Fruit fly (Drosophila melanogaster): Measurements from ENCODE around the gene Ask1.

Ask1 gene

DNA sequence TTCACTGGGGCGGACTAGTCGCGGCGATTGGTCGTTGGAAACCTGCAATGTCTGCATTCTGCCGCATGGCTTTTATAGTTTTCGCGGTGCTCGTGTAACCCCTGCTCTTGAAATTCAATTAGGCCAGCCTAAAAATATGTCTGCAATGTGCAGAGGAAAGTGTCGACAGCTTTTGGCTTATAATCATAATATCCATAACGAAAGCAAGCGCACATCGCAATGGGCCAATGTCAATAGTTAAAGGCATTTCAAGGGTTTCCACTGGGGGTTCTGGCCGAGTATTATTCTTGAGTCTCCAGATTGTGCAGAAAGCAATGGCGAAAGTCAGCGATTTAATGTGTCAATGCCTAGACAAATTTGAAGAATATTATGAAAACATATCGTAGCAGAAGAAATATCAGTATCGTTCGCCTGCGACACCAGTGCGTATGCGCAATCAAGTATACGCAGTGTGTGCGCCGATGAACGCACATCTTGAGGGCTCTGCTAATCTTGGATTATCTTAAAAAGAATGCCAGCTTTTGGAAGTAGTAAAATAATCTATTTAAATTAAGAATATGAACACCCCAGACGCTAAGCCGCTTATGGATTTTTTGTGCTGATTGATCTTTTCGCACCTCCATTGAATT lies 8.8 kb downstream of the Ask1 start, which contains the start of gene ninaE:
Gene ninaE, minus strand, starts transcription at position 51 of the 629 bp plus-strand sequence.
- TF ChIP-seq Dll (optimal IDR thresholded peaks at IDR 0.05) (no peak), psq (optimal IDR thresholded peaks at IDR 0.05) (no peak), CG8478 (optimal IDR thresholded peaks at IDR 0.05) (no peak), EcR (GFP tag; optimal IDR thresholded peaks at IDR 0.05) (no peak), usp (GFP tag; optimal IDR thresholded peaks at IDR 0.05) (no peak), pan (optimal IDR thresholded peaks at IDR 0.05) (no peak)

DNA sequence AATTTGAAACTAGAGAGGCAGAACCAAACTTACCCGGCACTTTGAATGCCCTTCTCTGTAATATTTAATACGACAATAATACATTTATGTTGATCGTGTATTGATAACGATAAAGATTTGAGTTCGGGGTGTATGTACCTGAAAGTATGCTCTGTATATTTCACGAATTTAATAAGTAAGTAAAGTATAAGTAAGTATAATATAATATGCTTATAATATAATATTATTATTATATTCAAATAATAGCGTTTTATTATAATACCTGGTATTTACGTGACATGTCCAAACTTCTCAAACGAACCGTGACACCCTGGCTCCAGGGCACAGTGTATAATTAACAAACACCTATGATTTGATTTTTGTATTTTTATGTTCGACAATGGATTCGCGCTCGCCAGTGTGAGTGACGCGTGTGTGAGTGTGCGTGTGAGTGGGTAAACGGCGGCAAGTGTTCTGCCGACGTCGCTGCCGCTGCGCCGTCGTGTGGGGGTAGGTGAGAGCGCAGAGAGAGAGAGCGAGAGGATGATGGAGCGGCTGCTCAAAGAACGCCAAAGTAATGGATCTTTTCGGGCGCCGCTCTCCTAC lies 10.2 kb downstream of the Ask1 start:
- TF ChIP-seq psq (optimal IDR thresholded peaks at IDR 0.05): no peak
- peak; percentile 82 for TF ChIP-seq Dll (optimal IDR thresholded peaks at IDR 0.05)

DNA sequence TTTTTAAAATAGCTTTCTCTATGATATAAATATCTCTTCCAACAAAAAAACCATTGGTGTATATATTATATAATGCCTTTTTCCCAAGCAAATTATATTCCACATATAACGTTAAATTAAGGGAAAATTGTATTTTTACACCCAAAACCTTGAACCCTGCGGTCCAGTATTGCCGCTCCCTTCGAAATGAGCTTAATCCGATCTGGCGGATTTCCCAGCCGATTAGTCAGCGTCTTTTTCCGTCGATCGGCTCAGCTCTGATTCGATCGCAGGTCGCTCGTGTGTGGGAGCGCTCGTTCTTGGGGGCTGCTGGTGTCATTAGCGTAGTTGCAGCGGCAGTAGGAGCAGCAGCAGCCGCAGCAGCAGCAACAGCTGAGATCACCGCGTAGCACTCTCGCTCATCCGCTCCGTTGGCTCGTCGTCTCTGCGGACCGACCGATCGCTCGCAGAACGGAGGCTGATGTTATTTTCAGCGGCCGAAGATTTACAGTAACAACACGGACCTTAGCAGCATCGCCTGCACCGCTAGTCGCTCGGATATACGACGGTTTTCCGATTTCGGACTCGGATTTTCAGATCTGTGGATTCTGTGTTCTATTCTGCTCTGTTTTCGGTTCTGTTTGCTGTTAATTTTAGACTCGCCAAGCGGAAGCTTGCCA lies 10.9 kb downstream of the Ask1 start, which contains the start of gene CG4733:
Gene CG4733, plus strand, starts transcription at position 350 of the 659 bp plus-strand sequence.
- no peak for TF ChIP-seq Dll (optimal IDR thresholded peaks at IDR 0.05)
- TF ChIP-seq EcR (GFP tag; optimal IDR thresholded peaks at IDR 0.05): no peak
- TF ChIP-seq usp (GFP tag; optimal IDR thresholded peaks at IDR 0.05): no peak
- TF ChIP-seq psq (optimal IDR thresholded peaks at IDR 0.05): no peak
- no peak for TF ChIP-seq pan (optimal IDR thresholded peaks at IDR 0.05)
- no peak for TF ChIP-seq CG8478 (optimal IDR thresholded peaks at IDR 0.05)

dm6 chr3R:19891363-19891762 lies 11.8 kb downstream of the Ask1 start:
- TF ChIP-seq Dll (optimal IDR thresholded peaks at IDR 0.05) (no peak), EcR (GFP tag; optimal IDR thresholded peaks at IDR 0.05) (no peak), pan (optimal IDR thresholded peaks at IDR 0.05) (no peak), CG8478 (optimal IDR thresholded peaks at IDR 0.05) (no peak), psq (optimal IDR thresholded peaks at IDR 0.05) (no peak), usp (GFP tag; optimal IDR thresholded peaks at IDR 0.05) (no peak)

dm6 chr3R:19892046-19892445 lies 12.5 kb downstream of the Ask1 start:
- TF ChIP-seq pan (optimal IDR thresholded peaks at IDR 0.05) (no peak), psq (optimal IDR thresholded peaks at IDR 0.05) (no peak)

DNA sequence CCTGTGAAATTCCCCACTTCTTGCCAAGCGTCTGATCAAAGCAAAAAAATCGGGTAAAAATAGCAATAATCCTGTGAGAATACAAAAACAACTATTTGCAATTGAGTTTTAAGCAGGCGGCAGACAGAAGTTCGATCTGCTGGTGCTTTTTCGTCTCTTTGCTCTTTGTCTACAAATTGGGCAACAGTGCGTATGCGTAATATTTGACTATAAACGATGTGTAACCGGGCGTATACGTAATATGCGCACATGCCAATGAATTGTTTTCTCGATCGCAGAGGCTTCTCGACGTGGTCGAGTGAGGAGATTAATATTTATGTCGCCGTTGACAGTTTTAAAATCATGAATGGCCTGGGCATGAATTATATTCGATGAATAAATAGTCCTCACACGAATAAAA lies 15.8 kb downstream of the Ask1 start:
- TF ChIP-seq pan (optimal IDR thresholded peaks at IDR 0.05): no peak
- no peak for TF ChIP-seq psq (optimal IDR thresholded peaks at IDR 0.05)
- TF ChIP-seq Dll (optimal IDR thresholded peaks at IDR 0.05): no peak
- TF ChIP-seq CG8478 (optimal IDR thresholded peaks at IDR 0.05): no peak
- TF ChIP-seq EcR (GFP tag; optimal IDR thresholded peaks at IDR 0.05): no peak
- TF ChIP-seq usp (GFP tag; optimal IDR thresholded peaks at IDR 0.05): no peak

DNA sequence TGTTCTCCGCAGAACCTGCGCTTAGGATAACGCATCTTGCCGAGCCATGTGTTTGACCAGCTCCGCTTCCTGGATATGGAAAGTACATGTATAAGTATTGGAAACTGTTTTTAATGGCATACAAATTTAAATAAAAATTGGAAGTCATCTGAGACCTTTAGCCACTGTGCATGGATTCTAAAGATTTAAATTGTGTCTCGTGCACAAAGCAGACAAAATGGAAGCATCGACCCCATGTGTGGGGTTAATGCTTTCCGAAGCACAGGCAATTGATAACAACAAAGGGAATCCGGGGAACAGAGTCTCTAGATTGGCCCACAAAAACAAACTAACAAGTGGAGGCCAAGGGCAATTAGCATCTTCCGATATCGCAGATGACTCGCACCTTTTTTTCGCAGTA lies 22.2 kb downstream of the Ask1 start:
- no peak for TF ChIP-seq pan (optimal IDR thresholded peaks at IDR 0.05)
- no peak for TF ChIP-seq EcR (GFP tag; optimal IDR thresholded peaks at IDR 0.05)
- TF ChIP-seq psq (optimal IDR thresholded peaks at IDR 0.05): no peak
- TF ChIP-seq Dll (optimal IDR thresholded peaks at IDR 0.05): no peak
- no peak for TF ChIP-seq CG8478 (optimal IDR thresholded peaks at IDR 0.05)
- no peak for TF ChIP-seq usp (GFP tag; optimal IDR thresholded peaks at IDR 0.05)

- TF ChIP-seq psq (optimal IDR thresholded peaks at IDR 0.05) (no peak), EcR (GFP tag; optimal IDR thresholded peaks at IDR 0.05) (no peak), usp (GFP tag; optimal IDR thresholded peaks at IDR 0.05) (no peak), pan (optimal IDR thresholded peaks at IDR 0.05) (no peak), Dll (optimal IDR thresholded peaks at IDR 0.05) (no peak), CG8478 (optimal IDR thresholded peaks at IDR 0.05) (no peak)
Measured at dm6 chr3R:19902328-19902727, 22.8 kb downstream of the Ask1 start.

DNA sequence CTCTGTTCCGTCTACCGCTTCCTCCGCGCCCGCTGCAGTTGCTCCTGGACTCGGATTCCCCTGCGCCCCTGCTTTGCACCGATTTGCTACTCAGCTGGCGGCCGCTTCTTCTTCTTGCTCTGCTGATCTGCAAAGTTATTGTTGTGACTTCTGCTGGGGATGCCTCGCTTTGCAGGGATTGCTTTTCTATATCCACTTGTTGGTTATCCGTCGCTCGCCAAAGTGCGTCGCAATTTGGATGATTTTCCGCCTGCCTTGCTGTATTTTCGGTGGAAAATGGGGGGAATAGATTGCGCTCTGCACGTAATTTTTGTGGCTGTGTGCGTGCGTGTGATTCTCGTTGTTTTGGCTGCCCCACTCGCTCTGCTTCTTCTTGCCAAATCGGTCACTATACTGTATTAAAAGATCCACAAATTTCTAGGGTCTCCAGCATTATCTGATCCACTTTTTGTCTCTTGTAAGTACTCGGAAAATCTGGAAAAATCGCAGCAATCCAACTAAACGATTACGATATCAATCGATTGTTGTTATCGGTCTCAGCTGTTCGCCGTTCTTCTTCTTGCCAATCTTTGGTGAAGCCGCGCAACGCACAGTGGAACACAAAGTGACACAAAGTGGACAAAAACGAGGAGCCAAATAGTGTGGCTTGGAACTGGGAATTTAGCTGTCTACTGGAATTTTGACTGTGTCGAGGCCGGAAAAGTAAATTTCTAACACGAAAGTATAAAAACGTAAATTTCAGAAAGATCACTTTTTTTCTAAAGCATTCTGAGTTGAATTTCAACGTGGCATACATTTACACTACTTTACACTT lies 23.6 kb downstream of the Ask1 start, which contains the start of gene ClpX:
Gene ClpX, minus strand, starts transcription at position 764 of the 814 bp plus-strand sequence.
- TF ChIP-seq psq (optimal IDR thresholded peaks at IDR 0.05) (no peak), Dll (optimal IDR thresholded peaks at IDR 0.05) (no peak), usp (GFP tag; optimal IDR thresholded peaks at IDR 0.05) (no peak), CG8478 (optimal IDR thresholded peaks at IDR 0.05) (no peak), pan (optimal IDR thresholded peaks at IDR 0.05) (no peak), EcR (GFP tag; optimal IDR thresholded peaks at IDR 0.05) (no peak)

- TF ChIP-seq Dll (optimal IDR thresholded peaks at IDR 0.05): no peak
- no peak for TF ChIP-seq pan (optimal IDR thresholded peaks at IDR 0.05)
- no peak for TF ChIP-seq EcR (GFP tag; optimal IDR thresholded peaks at IDR 0.05)
- no peak for TF ChIP-seq usp (GFP tag; optimal IDR thresholded peaks at IDR 0.05)
- TF ChIP-seq psq (optimal IDR thresholded peaks at IDR 0.05): no peak
- no peak for TF ChIP-seq CG8478 (optimal IDR thresholded peaks at IDR 0.05)
Measured at dm6 chr3R:19904865-19905373, 25.4 kb downstream of the Ask1 start, which contains the start of the genes Surf6 and RhoGAP92B. TSS of gene Surf6 (minus strand) at chr3R:19904868. TSS of gene RhoGAP92B (plus strand) at chr3R:19905164.

- TF ChIP-seq usp (GFP tag; optimal IDR thresholded peaks at IDR 0.05): no peak
- no peak for TF ChIP-seq EcR (GFP tag; optimal IDR thresholded peaks at IDR 0.05)
- TF ChIP-seq Dll (optimal IDR thresholded peaks at IDR 0.05): no peak
- TF ChIP-seq psq (optimal IDR thresholded peaks at IDR 0.05): no peak
- no peak for TF ChIP-seq CG8478 (optimal IDR thresholded peaks at IDR 0.05)
- no peak for TF ChIP-seq pan (optimal IDR thresholded peaks at IDR 0.05)
Measured at dm6 chr3R:19905932-19906439, 26.5 kb downstream of the Ask1 start.

All from whole organism.